Worm (Caenorhabditis elegans) whole organism, mixed stage, embryonic: Measurements from ENCODE around the gene nhr-136.

Experiments used
- blmp-1 ChIP-seq: fragments of 150-350 bp; optimal IDR thresholded peaks from 2 replicates; lab custom pipeline; 2014; ENCODE audit warnings: missing biosample characterization, missing genetic modification characterization
- ceh-43 ChIP-seq: fragments of 200-800 bp; sonication (Bioruptor generic); optimal IDR thresholded peaks from 2 replicates; lab custom pipeline; 2018; ENCODE audit warnings: mild to moderate bottlenecking, missing genetic modification characterization, moderate library complexity, missing compliant biosample characterization
- drap-1 ChIP-seq: fragments of 200-800 bp; sonication (Bioruptor generic); optimal IDR thresholded peaks from 3 replicates; lab custom pipeline; 2018; ENCODE audit warnings: mild to moderate bottlenecking, missing genetic modification characterization, missing compliant biosample characterization
- elt-3 ChIP-seq: fragments of 150-350 bp; optimal IDR thresholded peaks from 2 replicates; lab custom pipeline; 2014; ENCODE audit warnings: missing biosample characterization, missing genetic modification characterization
- hlh-1 ChIP-seq: fragments of 150-350 bp; optimal IDR thresholded peaks from 2 replicates; lab custom pipeline; 2014; ENCODE audit warnings: missing biosample characterization, missing genetic modification reagents, missing genetic modification characterization
- lin-32 ChIP-seq: fragments of 200-800 bp; sonication (Bioruptor generic); optimal IDR thresholded peaks from 2 replicates; lab custom pipeline; 2018; ENCODE audit warnings: mild to moderate bottlenecking, missing genetic modification characterization, missing compliant biosample characterization
- mab-5 ChIP-seq: fragments of 150-350 bp; optimal IDR thresholded peaks from 2 replicates; lab custom pipeline; 2014; ENCODE audit warnings: missing biosample characterization, missing genetic modification characterization
- mls-2 ChIP-seq: sonication (generic microtip); optimal IDR thresholded peaks from 2 replicates; lab custom pipeline; 2016; ENCODE audit warnings: mild to moderate bottlenecking, missing genetic modification characterization, moderate library complexity, missing compliant biosample characterization
- nhr-237 ChIP-seq: fragments of 150-350 bp; optimal IDR thresholded peaks from 2 replicates; lab custom pipeline; 2014; ENCODE audit warnings: missing biosample characterization, missing genetic modification characterization
- nhr-76 ChIP-seq: sonication (generic microtip); optimal IDR thresholded peaks from 2 replicates; lab custom pipeline; 2017; ENCODE audit warnings: missing biosample characterization, missing genetic modification characterization
- pha-4 ChIP-seq: fragments of 150-350 bp; optimal IDR thresholded peaks from 2 replicates; lab custom pipeline; 2018; ENCODE audit warnings: missing biosample characterization, missing genetic modification reagents, missing genetic modification characterization
- snpc-4 ChIP-seq: fragments of 150-350 bp; optimal IDR thresholded peaks from 2 replicates; lab custom pipeline; 2014; ENCODE audit warnings: missing biosample characterization, missing genetic modification characterization
- sptf-1 ChIP-seq: sonication (generic microtip); optimal IDR thresholded peaks from 2 replicates; lab custom pipeline; 2017; ENCODE audit warnings: mild to moderate bottlenecking, missing genetic modification characterization, moderate library complexity, missing compliant biosample characterization
- zip-8 ChIP-seq: fragments of 150-350 bp; optimal IDR thresholded peaks from 2 replicates; lab custom pipeline; 2014; ENCODE audit warnings: missing biosample characterization, missing genetic modification characterization

DNA sequence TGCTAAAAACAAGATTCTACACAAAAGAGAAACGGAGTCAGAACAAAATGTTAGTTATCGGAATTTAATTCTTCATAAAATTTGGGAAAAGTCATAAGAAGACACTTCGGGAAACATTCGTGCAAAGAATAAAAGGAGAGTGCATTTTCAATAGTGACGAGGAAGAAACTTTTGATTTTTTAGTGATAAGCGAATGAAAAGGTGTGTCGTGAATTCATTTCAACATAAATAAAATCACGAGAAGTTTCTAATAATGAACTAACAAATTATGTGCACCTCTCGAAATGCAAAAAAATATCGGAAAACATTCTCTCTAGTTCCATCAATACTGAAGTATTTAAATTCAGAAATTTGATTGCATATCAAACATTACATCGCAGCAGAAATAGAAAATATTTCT lies 31.0 kb upstream of the nhr-136 start:
- TF ChIP-seq snpc-4 (tag; lab: Kevin White, UChicago) (no peak), ceh-43 (GFP tag; lab: Kevin White, UChicago) (no peak), drap-1 (GFP tag; lab: Kevin White, UChicago) (no peak), nhr-76 (tag; lab: Kevin White, UChicago) (no peak), pha-4 (no peak), nhr-237 (no peak), hlh-1 (no peak), mls-2 (no peak), lin-32 (no peak), sptf-1 (tag; lab: Kevin White, UChicago) (no peak), elt-3 (no peak), mab-5 (tag; lab: Kevin White, UChicago) (no peak), zip-8 (tag; lab: Kevin White, UChicago) (no peak), blmp-1 (no peak)
